Worm (Caenorhabditis elegans) whole organism, young adult: ENCODE data around the gene map-2.

Experiments used
- ekl-4 ChIP-seq: fragments of 200-800 bp; sonication (Bioruptor generic); IDR thresholded peaks from 2 replicates; pipeline ENCODE4 v1.3.6; 2022; ENCODE audit warnings: missing genetic modification reagents, missing genetic modification characterization, missing compliant biosample characterization
- unc-62 ChIP-seq: fragments of 150-350 bp; optimal IDR thresholded peaks from 2 replicates; lab custom pipeline; 2014; ENCODE audit warnings: missing biosample characterization, missing genetic modification reagents, missing genetic modification characterization

DNA sequence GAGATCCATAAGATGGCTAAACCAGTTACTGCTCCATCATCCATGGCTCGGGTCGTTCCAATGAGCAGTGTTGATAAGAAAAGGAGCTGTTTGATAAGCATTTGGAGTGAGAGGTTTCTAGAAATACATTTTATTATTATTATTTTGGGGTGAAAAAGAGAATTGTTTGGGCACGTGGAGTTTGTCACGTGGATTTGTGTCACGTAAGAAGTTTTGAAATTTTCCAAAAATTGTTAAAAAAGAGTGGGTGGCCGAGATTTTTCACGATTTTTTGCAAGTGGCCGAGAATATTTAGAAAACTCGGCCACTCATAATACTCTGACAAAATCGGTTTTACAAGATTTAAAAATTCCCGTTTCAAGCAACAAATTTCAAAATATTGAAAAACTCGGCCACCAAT, 14.2 kb upstream of the map-2 start, which contains the start of gene T06A10.106:
- TF ChIP-seq unc-62 (GFP tag; lab: Kevin White, UChicago) (no peak), ekl-4 (GFP tag; lab: Robert Waterston, UW) (no peak)
